Worm (Caenorhabditis elegans) whole organism, early embryonic: ENCODE data around the gene frpr-7.

ENCODE experiments used
- F13C5.2 ChIP-seq: sonication (generic microtip); optimal IDR thresholded peaks from 2 replicates; lab custom pipeline; 2017; ENCODE audit warnings: mild to moderate bottlenecking, missing genetic modification characterization, inconsistent platforms, missing compliant biosample characterization
- aly-1 ChIP-seq: sonication (generic microtip); optimal IDR thresholded peaks from 2 replicates; lab custom pipeline; 2016; ENCODE audit warnings: missing genetic modification characterization, missing compliant biosample characterization
- ama-1 ChIP-seq: fragments of 150-350 bp; optimal IDR thresholded peaks from 2 replicates; lab custom pipeline; 2014
- ceh-36 ChIP-seq: sonication (generic microtip); optimal IDR thresholded peaks from 2 replicates; lab custom pipeline; 2016; ENCODE audit warnings: missing genetic modification characterization, inconsistent platforms, missing compliant biosample characterization
- hmg-4 ChIP-seq: fragments of 200-800 bp; sonication (Bioruptor generic); optimal IDR thresholded peaks from 2 replicates; lab custom pipeline; 2018; ENCODE audit warnings: mild to moderate bottlenecking, missing genetic modification characterization, missing compliant biosample characterization
- hnd-1 ChIP-seq: sonication (generic microtip); optimal IDR thresholded peaks from 2 replicates; lab custom pipeline; 2016; ENCODE audit warnings: missing genetic modification characterization, missing compliant biosample characterization
- sea-1 ChIP-seq: fragments of 200-800 bp; sonication (Bioruptor generic); conservative IDR thresholded peaks from 2 replicates; pipeline ENCODE4 v1.3.6; 2022; ENCODE audit warnings: missing genetic modification characterization, missing compliant biosample characterization
- tbx-37 ChIP-seq: fragments of 200-800 bp; sonication (Bioruptor generic); conservative IDR thresholded peaks from 2 replicates; pipeline ENCODE4 v1.3.6; 2022; ENCODE audit warnings: missing genetic modification reagents, missing genetic modification characterization, missing compliant biosample characterization

DNA sequence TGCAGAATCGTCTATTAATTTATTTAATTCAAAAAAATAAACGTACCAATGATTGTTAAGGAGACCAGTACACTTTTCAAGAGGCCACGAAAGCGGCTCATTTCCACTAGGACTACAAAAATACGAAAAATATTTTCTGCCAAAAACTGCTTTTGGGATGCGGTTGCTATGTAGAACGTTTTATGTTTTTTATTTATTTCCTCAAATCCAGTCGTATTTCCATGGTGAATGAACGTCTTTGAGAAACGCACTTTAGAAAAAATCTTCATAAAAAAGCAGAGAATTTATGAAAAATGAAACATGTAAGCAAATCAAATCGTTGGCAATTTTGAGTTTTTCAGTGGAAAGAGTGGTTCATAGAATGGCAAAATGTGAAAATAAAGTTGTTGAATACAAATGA is 12.3 kb downstream of the frpr-7 start, which contains the start of gene F39B3.7:
- no peak for TF ChIP-seq sea-1 (GFP tag; lab: Robert Waterston, UW)
- TF ChIP-seq hnd-1 = no peak
- TF ChIP-seq ama-1 (lab: Kevin White, UChicago) = no peak
- TF ChIP-seq tbx-37 = no peak
- TF ChIP-seq F13C5.2 (tag; lab: Kevin White, UChicago) = no peak
- no peak for TF ChIP-seq aly-1 (tag; lab: Kevin White, UChicago)
- no peak for TF ChIP-seq hmg-4 (GFP tag; lab: Kevin White, UChicago)
- TF ChIP-seq ceh-36 = no peak
